Fruit fly (Drosophila melanogaster): ENCODE results near the gene Vps2.

dm6 chr3R:26008892-26009539, 43.6 kb upstream of the Vps2 start:
- TF ChIP-seq usp (GFP tag; optimal IDR thresholded peaks at IDR 0.05) (no peak), foxo (GFP tag; optimal IDR thresholded peaks at IDR 0.05) (peak; percentile 88 to 97), Abd-B (GFP tag; optimal IDR thresholded peaks at IDR 0.05) (no peak), Hr78 (GFP tag; optimal IDR thresholded peaks at IDR 0.05) (no peak), dl (GFP tag; optimal IDR thresholded peaks at IDR 0.05; ENCODE audit: insufficient read depth in 1 of 2, partially characterized antibody in 2 of 2) (no peak), psq (GFP tag; optimal IDR thresholded peaks at IDR 0.05) (peak; percentile 94), pan (optimal IDR thresholded peaks at IDR 0.05) (no peak)
